Worm (Caenorhabditis elegans): Measurements from ENCODE around the gene ZC443.3.

The ZC443.3 gene

ce11 chrV:12795927-12796326, 18.0 kb downstream of the ZC443.3 start:
- TF ChIP-seq elt-2 (tag; optimal IDR thresholded peaks at IDR 0.05) (peak; percentile 16), zip-5 (tag; optimal IDR thresholded peaks at IDR 0.05) (no peak)

DNA sequence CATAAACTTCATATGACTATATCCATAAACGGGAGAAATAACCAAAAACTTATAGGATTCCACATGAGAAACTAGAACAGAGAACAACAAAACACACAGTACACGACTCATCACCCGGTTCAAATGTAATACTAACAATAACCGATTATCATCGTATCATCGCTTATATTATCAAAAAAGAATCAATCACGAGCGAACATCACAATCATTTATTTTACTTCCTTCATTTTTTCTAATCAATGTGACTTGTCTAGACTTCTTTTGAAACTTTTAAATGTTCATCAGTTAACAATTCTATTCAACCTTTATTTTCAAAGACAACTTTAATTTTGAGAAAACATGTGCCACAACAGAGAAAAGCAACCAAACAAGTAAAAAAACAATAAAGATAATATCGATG, 18.7 kb downstream of the ZC443.3 start, which contains the start of gene ugt-4:
ugt-4 (minus strand) TSS at position 141 of the 400 bp plus-strand sequence.
- TF ChIP-seq elt-2 (tag; optimal IDR thresholded peaks at IDR 0.05) (peak; percentile 21), unc-86 (tag; optimal IDR thresholded peaks at IDR 0.05) (no peak)

- TF ChIP-seq ceh-45 (GFP tag; IDR thresholded peaks at IDR 0.05) = no peak
- no peak for TF ChIP-seq tbx-2 (tag; optimal IDR thresholded peaks at IDR 0.05)
- no peak for TF ChIP-seq sox-2 (GFP tag; IDR thresholded peaks at IDR 0.05)
These were observed 21.2 kb downstream of the ZC443.3 start, which contains the start of gene ugt-5 for ce11 chrV:12792752-12793151. ugt-5 (minus strand) TSS chrV:12792965.

- no peak for TF ChIP-seq odd-2 (tag; optimal IDR thresholded peaks at IDR 0.05)
- TF ChIP-seq F13H6.1 (tag; optimal IDR thresholded peaks at IDR 0.05) = no peak
- no peak for TF ChIP-seq gmeb-2 (tag; optimal IDR thresholded peaks at IDR 0.05)
- TF ChIP-seq syd-9 (tag; optimal IDR thresholded peaks at IDR 0.05) = no peak
- TF ChIP-seq nhr-232 (tag; optimal IDR thresholded peaks at IDR 0.05) = no peak
- no peak for TF ChIP-seq npax-4 (tag; optimal IDR thresholded peaks at IDR 0.05)
- TF ChIP-seq ceh-6 (GFP tag; optimal IDR thresholded peaks at IDR 0.05) = no peak
- TF ChIP-seq ztf-16 (tag; optimal IDR thresholded peaks at IDR 0.05) = no peak
- TF ChIP-seq pqm-1 (tag; optimal IDR thresholded peaks at IDR 0.05) = no peak
- TF ChIP-seq sdc-2 (tag; optimal IDR thresholded peaks at IDR 0.05) = no peak
- TF ChIP-seq eyg-1 (tag; optimal IDR thresholded peaks at IDR 0.05) = no peak
- no peak for TF ChIP-seq pag-3 (tag; optimal IDR thresholded peaks at IDR 0.05; ENCODE audit: borderline replicate concordance)
- TF ChIP-seq K09A11.1 (tag; optimal IDR thresholded peaks at IDR 0.05; ENCODE audit: insufficient read depth) = no peak
- no peak for TF ChIP-seq unc-3 (GFP tag; conservative IDR thresholded peaks at IDR 0.05)
- no peak for TF ChIP-seq unc-3 (tag; optimal IDR thresholded peaks at IDR 0.05)
- no peak for TF ChIP-seq hlh-13 (GFP tag; optimal IDR thresholded peaks at IDR 0.05)
- no peak for TF ChIP-seq K02D7.2 (tag; optimal IDR thresholded peaks at IDR 0.05)
- TF ChIP-seq dve-1 (tag; optimal IDR thresholded peaks at IDR 0.05) = no peak
- TF ChIP-seq pha-4 (tag; optimal IDR thresholded peaks at IDR 0.05) = no peak
These were observed 23.7 kb downstream of the ZC443.3 start, which contains the start of gene srbc-43 for ce11 chrV:12790188-12790587. srbc-43 (minus strand) TSS chrV:12790518.

ce11 chrV:12788451-12788850, 25.5 kb downstream of the ZC443.3 start, which contains the start of gene srbc-44:
srbc-44 (minus strand) TSS chrV:12788551.
- no peak for TF ChIP-seq rnt-1 (tag; optimal IDR thresholded peaks at IDR 0.05)
- TF ChIP-seq sox-2 (GFP tag; IDR thresholded peaks at IDR 0.05) = no peak
- no peak for TF ChIP-seq unc-55 (GFP tag; optimal IDR thresholded peaks at IDR 0.05)
- no peak for TF ChIP-seq ceh-31 (tag; optimal IDR thresholded peaks at IDR 0.05)
- TF ChIP-seq T23F11.4 (GFP tag; optimal IDR thresholded peaks at IDR 0.05) = no peak
- TF ChIP-seq hlh-8 (tag; optimal IDR thresholded peaks at IDR 0.05) = no peak
- no peak for TF ChIP-seq lin-11 (tag; optimal IDR thresholded peaks at IDR 0.05)
- no peak for TF ChIP-seq hlh-6 (tag; optimal IDR thresholded peaks at IDR 0.05)
- TF ChIP-seq ztf-16 (tag; optimal IDR thresholded peaks at IDR 0.05) = no peak
- no peak for TF ChIP-seq tbx-2 (tag; optimal IDR thresholded peaks at IDR 0.05)
- TF ChIP-seq hlh-30 (tag; optimal IDR thresholded peaks at IDR 0.05; ENCODE audit: insufficient read depth) = no peak

- TF ChIP-seq C08G9.2 (tag; optimal IDR thresholded peaks at IDR 0.05) (no peak), lim-6 (tag; optimal IDR thresholded peaks at IDR 0.05) (no peak), T23F11.4 (GFP tag; optimal IDR thresholded peaks at IDR 0.05) (no peak), ztf-16 (tag; optimal IDR thresholded peaks at IDR 0.05) (no peak), unc-86 (tag; optimal IDR thresholded peaks at IDR 0.05) (no peak), ama-1 (optimal IDR thresholded peaks at IDR 0.05) (no peak), pqm-1 (tag; optimal IDR thresholded peaks at IDR 0.05) (no peak), che-1 (tag; optimal IDR thresholded peaks at IDR 0.05) (no peak), nhr-11 (tag; optimal IDR thresholded peaks at IDR 0.05) (no peak), Y22D7AL.16 (tag; optimal IDR thresholded peaks at IDR 0.05) (no peak), eyg-1 (tag; optimal IDR thresholded peaks at IDR 0.05) (no peak), sox-2 (GFP tag; IDR thresholded peaks at IDR 0.05) (no peak), hlh-13 (GFP tag; optimal IDR thresholded peaks at IDR 0.05) (no peak), ref-2 (tag; optimal IDR thresholded peaks at IDR 0.05) (no peak), syd-9 (tag; optimal IDR thresholded peaks at IDR 0.05) (no peak), pros-1 (tag; optimal IDR thresholded peaks at IDR 0.05) (no peak), elt-2 (tag; optimal IDR thresholded peaks at IDR 0.05) (no peak)
These were observed 26.9 kb downstream of the ZC443.3 start, which contains the start of gene fkb-4 for ce11 chrV:12787026-12787425. fkb-4 (minus strand) TSS chrV:12787126.

Data from whole organism, late embryonic.